Fruit fly (Drosophila melanogaster) whole organism, embryonic: Measurements from ENCODE around the gene Bcs1.

Source experiments
- Adf1 ChIP-seq: fragments of 200-800 bp; sonication (Bioruptor generic); IDR thresholded peaks from 2 replicates; pipeline ENCODE4 v1.3.6; 2022; ENCODE audit warnings: missing biosample characterization, missing genetic modification characterization
- CG12942 ChIP-seq: fragments of 200-800 bp; sonication (Bioruptor generic); optimal IDR thresholded peaks from 3 replicates; lab custom pipeline; 2016; ENCODE audit warnings: missing biosample characterization, missing genetic modification characterization
- CG13296 ChIP-seq: fragments of 200-800 bp; sonication (Bioruptor generic); optimal IDR thresholded peaks from 3 replicates; lab custom pipeline; 2018; ENCODE audit warnings: missing biosample characterization, mild to moderate bottlenecking, missing genetic modification characterization
- CG15269 ChIP-seq: fragments of 200-800 bp; sonication (Bioruptor generic); optimal IDR thresholded peaks from 2 replicates; lab custom pipeline; 2018; ENCODE audit warnings: missing biosample characterization, mild to moderate bottlenecking, missing genetic modification characterization, moderate library complexity
- CG1603 ChIP-seq: fragments of 200-800 bp; sonication (Bioruptor generic); optimal IDR thresholded peaks from 2 replicates; lab custom pipeline; 2019; ENCODE audit warnings: missing biosample characterization, mild to moderate bottlenecking, missing genetic modification characterization, moderate library complexity
- CG17361 ChIP-seq: fragments of 200-800 bp; sonication (Bioruptor generic); IDR thresholded peaks from 3 replicates; pipeline ENCODE4 v1.3.6; 2022; ENCODE audit warnings: missing biosample characterization, missing genetic modification characterization
- CG17385 ChIP-seq: fragments of 200-800 bp; sonication (Bioruptor generic); optimal IDR thresholded peaks from 3 replicates; lab custom pipeline; 2018; ENCODE audit warnings: missing biosample characterization, mild to moderate bottlenecking, missing genetic modification characterization
- CG17612 ChIP-seq: fragments of 200-800 bp; sonication (Bioruptor generic); IDR thresholded peaks from 2 replicates; pipeline ENCODE4 v1.3.6; 2022; ENCODE audit warnings: missing biosample characterization, missing genetic modification characterization
- CG17912 ChIP-seq: fragments of 200-800 bp; sonication (Bioruptor generic); optimal IDR thresholded peaks from 2 replicates; lab custom pipeline; 2018; ENCODE audit warnings: missing biosample characterization, mild to moderate bottlenecking, missing genetic modification characterization
- CG30020 ChIP-seq: fragments of 200-800 bp; optimal IDR thresholded peaks from 2 replicates; lab custom pipeline; 2019; ENCODE audit warnings: missing biosample characterization, mild to moderate bottlenecking, missing genetic modification characterization, moderate library complexity
- CG30403 ChIP-seq: fragments of 200-800 bp; sonication (Bioruptor generic); optimal IDR thresholded peaks from 3 replicates; lab custom pipeline; 2016; ENCODE audit warnings: missing biosample characterization, missing genetic modification characterization
- CG4404 ChIP-seq: fragments of 200-800 bp; sonication (Bioruptor generic); IDR thresholded peaks from 2 replicates; pipeline ENCODE4 v1.3.6; 2022; ENCODE audit warnings: missing biosample characterization, missing genetic modification characterization
- CG4617 ChIP-seq: fragments of 200-800 bp; sonication (Bioruptor generic); optimal IDR thresholded peaks from 3 replicates; lab custom pipeline; 2016; ENCODE audit warnings: missing biosample characterization, missing genetic modification characterization, borderline replicate concordance
- CG4707 ChIP-seq: fragments of 200-800 bp; sonication (Bioruptor generic); optimal IDR thresholded peaks from 2 replicates; lab custom pipeline; 2018; ENCODE audit warnings: missing biosample characterization, mild to moderate bottlenecking, missing genetic modification characterization, moderate library complexity
- CG6765 ChIP-seq: fragments of 200-800 bp; sonication (Bioruptor generic); optimal IDR thresholded peaks from 3 replicates; lab custom pipeline; 2017; ENCODE audit warnings: missing biosample characterization, mild to moderate bottlenecking, missing genetic modification characterization
- Chrac-16 ChIP-seq: fragments of 200-800 bp; sonication (Bioruptor generic); optimal IDR thresholded peaks from 3 replicates; lab custom pipeline; 2016; ENCODE audit warnings: missing biosample characterization, missing genetic modification characterization
- Dfd ChIP-seq, 2 experiments: fragments of >200 bp; optimal IDR thresholded peaks; 2 replicates each; lab custom pipeline; 2017; ENCODE audit warnings: missing biosample characterization in 2 of 2, missing genetic modification characterization in 2 of 2
- Dip3 ChIP-seq: fragments of 200-800 bp; sonication (Bioruptor generic); optimal IDR thresholded peaks from 3 replicates; lab custom pipeline; 2016; ENCODE audit warnings: missing biosample characterization, missing genetic modification characterization
- Dref ChIP-seq: fragments of 200-800 bp; sonication (Bioruptor generic); IDR thresholded peaks from 2 replicates; pipeline ENCODE4 v1.3.6; 2022; ENCODE audit warnings: missing biosample characterization, missing genetic modification characterization
- E2f2 ChIP-seq: fragments of 200-800 bp; sonication (Bioruptor generic); IDR thresholded peaks from 2 replicates; pipeline ENCODE4 v1.3.6; 2022; ENCODE audit warnings: missing biosample characterization, missing genetic modification characterization
- GATAe ChIP-seq: fragments of 200-800 bp; sonication (Bioruptor generic); conservative IDR thresholded peaks from 2 replicates; pipeline ENCODE4 v1.3.6; 2022; ENCODE audit warnings: missing biosample characterization, missing genetic modification characterization
- HmgZ ChIP-seq: fragments of 200-800 bp; sonication (Bioruptor generic); optimal IDR thresholded peaks from 2 replicates; lab custom pipeline; 2018; ENCODE audit warnings: missing biosample characterization, mild to moderate bottlenecking, missing genetic modification characterization
- Kr ChIP-seq: fragments of 200-800 bp; sonication (Bioruptor generic); optimal IDR thresholded peaks from 2 replicates; lab custom pipeline; 2017; ENCODE audit warnings: missing biosample characterization, mild to moderate bottlenecking, missing genetic modification characterization
- MESR4 ChIP-seq: fragments of 200-800 bp; sonication (Bioruptor generic); optimal IDR thresholded peaks from 2 replicates; lab custom pipeline; 2018; ENCODE audit warnings: missing biosample characterization, mild to moderate bottlenecking, missing genetic modification characterization, moderate library complexity
- Meics ChIP-seq: fragments of 200-800 bp; sonication (Bioruptor generic); optimal IDR thresholded peaks from 2 replicates; lab custom pipeline; 2017; ENCODE audit warnings: missing biosample characterization, mild to moderate bottlenecking, missing genetic modification characterization
- Rx ChIP-seq: fragments of 200-800 bp; sonication (Bioruptor generic); IDR thresholded peaks from 2 replicates; pipeline ENCODE4 v1.3.6; 2022; ENCODE audit warnings: missing biosample characterization, missing genetic modification characterization
- YL-1 ChIP-seq: fragments of 200-800 bp; sonication (Bioruptor generic); optimal IDR thresholded peaks from 3 replicates; lab custom pipeline; 2017; ENCODE audit warnings: missing biosample characterization, mild to moderate bottlenecking, missing genetic modification characterization
- al ChIP-seq: fragments of 200-800 bp; sonication (Bioruptor generic); IDR thresholded peaks from 2 replicates; pipeline ENCODE4 v1.3.6; 2022; ENCODE audit warnings: missing biosample characterization, missing genetic modification characterization
- cg ChIP-seq: fragments of 200-800 bp; sonication (Bioruptor generic); optimal IDR thresholded peaks from 3 replicates; lab custom pipeline; 2019; ENCODE audit warnings: missing biosample characterization, mild to moderate bottlenecking, missing genetic modification characterization, moderate library complexity
- chinmo ChIP-seq: fragments of 200-800 bp; sonication (Bioruptor generic); IDR thresholded peaks from 4 replicates; pipeline ENCODE4 v1.3.6; 2022; ENCODE audit warnings: missing biosample characterization, missing genetic modification characterization; ENCODE audit not compliant: partially characterized antibody
- croc ChIP-seq: fragments of 200-800 bp; sonication (Bioruptor generic); conservative IDR thresholded peaks from 3 replicates; pipeline ENCODE4 v1.3.6; 2022; ENCODE audit warnings: missing biosample characterization, missing genetic modification characterization
- dm ChIP-seq: fragments of 200-800 bp; sonication (Bioruptor generic); optimal IDR thresholded peaks from 3 replicates; lab custom pipeline; 2016; ENCODE audit warnings: missing biosample characterization, missing genetic modification characterization
- dmrt99B ChIP-seq: fragments of 200-800 bp; sonication (Bioruptor generic); optimal IDR thresholded peaks from 2 replicates; lab custom pipeline; 2018; ENCODE audit warnings: missing biosample characterization, mild to moderate bottlenecking, missing genetic modification characterization, moderate library complexity
- fd96Cb ChIP-seq: fragments of 200-800 bp; sonication (Bioruptor generic); optimal IDR thresholded peaks from 2 replicates; lab custom pipeline; 2018; ENCODE audit warnings: missing biosample characterization, mild to moderate bottlenecking, missing genetic modification characterization, moderate library complexity
- fru ChIP-seq: fragments of >200 bp; optimal IDR thresholded peaks from 2 replicates; lab custom pipeline; 2017
- gfzf ChIP-seq: fragments of 200-800 bp; sonication (Bioruptor generic); optimal IDR thresholded peaks from 2 replicates; lab custom pipeline; 2016; ENCODE audit warnings: missing biosample characterization, mild to moderate bottlenecking, missing genetic modification characterization, moderate library complexity
- gro ChIP-seq: fragments of 200-800 bp; sonication (Bioruptor generic); optimal IDR thresholded peaks from 2 replicates; lab custom pipeline; 2016; ENCODE audit warnings: missing biosample characterization, missing genetic modification characterization
- kni ChIP-seq: fragments of 200-800 bp; sonication (Bioruptor generic); optimal IDR thresholded peaks from 3 replicates; lab custom pipeline; 2017; ENCODE audit warnings: mild to moderate bottlenecking, missing biosample characterization, missing genetic modification reagents, missing genetic modification characterization
- nerfin-1 ChIP-seq: fragments of 200-800 bp; sonication (Bioruptor generic); optimal IDR thresholded peaks from 3 replicates; lab custom pipeline; 2019; ENCODE audit warnings: missing biosample characterization, mild to moderate bottlenecking, missing genetic modification characterization, moderate library complexity
- oc ChIP-seq: fragments of 200-800 bp; sonication (Bioruptor generic); optimal IDR thresholded peaks from 2 replicates; lab custom pipeline; 2018; ENCODE audit warnings: missing biosample characterization, mild to moderate bottlenecking, missing genetic modification characterization, moderate library complexity
- odd ChIP-seq: fragments of 200-800 bp; sonication (Bioruptor generic); optimal IDR thresholded peaks from 2 replicates; lab custom pipeline; 2017; ENCODE audit warnings: missing biosample characterization, mild to moderate bottlenecking, missing genetic modification characterization
- p53 ChIP-seq: fragments of 200-800 bp; sonication (Bioruptor generic); optimal IDR thresholded peaks from 2 replicates; lab custom pipeline; 2016; ENCODE audit warnings: missing biosample characterization, missing genetic modification characterization
- pnt ChIP-seq: fragments of 200-800 bp; sonication (Bioruptor generic); optimal IDR thresholded peaks from 3 replicates; lab custom pipeline; 2016; ENCODE audit warnings: missing biosample characterization, missing genetic modification characterization
- ranshi ChIP-seq: fragments of 200-800 bp; sonication (Bioruptor generic); IDR thresholded peaks from 2 replicates; pipeline ENCODE4 v1.3.6; 2022; ENCODE audit warnings: missing biosample characterization, missing genetic modification characterization
- row ChIP-seq: fragments of 200-800 bp; sonication (Bioruptor generic); IDR thresholded peaks from 3 replicates; pipeline ENCODE4 v1.3.6; 2022; ENCODE audit warnings: missing biosample characterization, missing genetic modification characterization
- sd ChIP-seq: fragments of 200-800 bp; sonication (Bioruptor generic); optimal IDR thresholded peaks from 3 replicates; lab custom pipeline; 2018; ENCODE audit warnings: missing biosample characterization, mild to moderate bottlenecking, missing genetic modification characterization, moderate library complexity
- so ChIP-seq: fragments of 200-800 bp; sonication (Bioruptor generic); IDR thresholded peaks from 3 replicates; pipeline ENCODE4 v1.3.6; 2022; ENCODE audit warnings: missing biosample characterization, missing genetic modification characterization
- stwl ChIP-seq: fragments of 200-800 bp; sonication (Bioruptor generic); optimal IDR thresholded peaks from 3 replicates; lab custom pipeline; 2018; ENCODE audit warnings: missing biosample characterization, mild to moderate bottlenecking, missing genetic modification characterization, moderate library complexity
- tup ChIP-seq: fragments of 200-800 bp; sonication (Bioruptor generic); optimal IDR thresholded peaks from 2 replicates; lab custom pipeline; 2016; ENCODE audit warnings: missing biosample characterization, mild to moderate bottlenecking, missing genetic modification characterization, moderate library complexity
- tx ChIP-seq: fragments of 200-800 bp; sonication (Bioruptor generic); optimal IDR thresholded peaks from 2 replicates; lab custom pipeline; 2016; ENCODE audit warnings: missing biosample characterization, missing genetic modification characterization
- zen2 ChIP-seq: fragments of 200-800 bp; sonication (Bioruptor generic); IDR thresholded peaks from 3 replicates; pipeline ENCODE4 v1.3.6; 2022; ENCODE audit warnings: missing biosample characterization, missing genetic modification characterization; ENCODE audit not compliant: partially characterized antibody
- zfh1 ChIP-seq: fragments of 200-800 bp; sonication (Bioruptor generic); IDR thresholded peaks from 3 replicates; pipeline ENCODE4 v1.3.6; 2022; ENCODE audit warnings: missing biosample characterization, missing genetic modification characterization

Bcs1 gene

DNA sequence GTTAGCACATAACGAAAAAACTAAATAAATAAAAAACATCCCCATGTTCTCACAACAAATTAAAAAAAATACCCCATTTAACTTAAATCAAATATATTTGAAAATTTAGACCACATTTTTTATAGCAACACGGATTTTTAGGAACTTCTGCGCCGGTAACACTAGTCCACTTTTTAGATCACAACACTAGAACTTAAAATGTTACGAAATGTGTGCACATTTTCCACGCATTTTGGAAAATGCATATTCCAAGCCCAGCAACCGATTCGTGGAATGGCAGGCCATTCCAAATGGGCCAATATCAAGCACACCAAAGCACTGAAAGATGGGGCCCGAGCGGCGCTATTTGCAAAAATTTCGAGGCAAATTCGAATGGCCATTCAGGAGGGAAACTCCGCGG lies 46.2 kb downstream of the Bcs1 start, which contains the start of gene CG4957 (continued):
- TF ChIP-seq Dip3 (no peak), kni (no peak), al (GFP tag; lab: Robert Waterston, UW) (no peak), CG4707 (GFP tag; lab: Kevin White, UChicago) (no peak), croc (GFP tag; lab: Robert Waterston, UW) (no peak), CG13296 (no peak), sd (peak; percentile 79), oc (tag; lab: Kevin White, UChicago) (no peak), chinmo (GFP tag; lab: Robert Waterston, UW) (0 out of 4 replicates have a peak, but pooled peaks have one; percentile 25), YL-1 (no peak), ranshi (GFP tag; lab: Robert Waterston, UW) (no peak), Adf1 (no peak)

dm6 chr2L:10269854-10270253 lies 47.4 kb downstream of the Bcs1 start, which contains the start of gene Mulk:
Gene Mulk (plus strand): TSS chr2L:10270051.
- TF ChIP-seq tup (GFP tag; lab: Kevin White, UChicago) (no peak), row (peak; percentile 14; the same call in 1 of the 3 replicates), cg (peak; percentile 72), Adf1 (no peak), CG4617 (GFP tag; lab: Kevin White, UChicago) (peak; percentile 5), E2f2 (GFP tag; lab: Robert Waterston, UW) (no peak), dmrt99B (tag; lab: Kevin White, UChicago) (no peak), MESR4 (peak; percentile 23), GATAe (no peak), CG17385 (GFP tag; lab: Kevin White, UChicago) (no peak), Meics (GFP tag; lab: Kevin White, UChicago) (no peak), CG30020 (tag; lab: Kevin White, UChicago) (peak; percentile 90), stwl (peak; percentile 36), HmgZ (tag; lab: Kevin White, UChicago) (peak; percentile 10), CG30403 (GFP tag; lab: Kevin White, UChicago) (no peak), p53 (no peak), Dref (GFP tag; lab: Robert Waterston, UW) (no peak), CG15269 (tag; lab: Kevin White, UChicago) (no peak), Chrac-16 (GFP tag; lab: Kevin White, UChicago) (no peak), Dfd (GFP tag; optimal IDR thresholded peaks at IDR 0.05; lab: Kevin White, UChicago) (no peak), fd96Cb (tag; lab: Kevin White, UChicago) (no peak), CG4404 (no peak), CG12942 (GFP tag; lab: Kevin White, UChicago) (no peak), CG6765 (no peak), odd (no peak), tx (GFP tag; lab: Kevin White, UChicago) (no peak), so (GFP tag; lab: Robert Waterston, UW) (no peak), CG17361 (GFP tag; lab: Robert Waterston, UW) (no peak), gro (GFP tag; lab: Kevin White, UChicago) (no peak), zen2 (GFP tag; lab: Robert Waterston, UW) (no peak), Rx (GFP tag; lab: Robert Waterston, UW) (no peak), nerfin-1 (tag; lab: Kevin White, UChicago) (no peak), dm (GFP tag; lab: Kevin White, UChicago) (peak; percentile 19), fru (no peak), gfzf (GFP tag; lab: Kevin White, UChicago) (peak; percentile 9), zfh1 (GFP tag; lab: Robert Waterston, UW) (no peak), CG17612 (GFP tag; lab: Robert Waterston, UW) (no peak), Kr (no peak), CG1603 (tag; lab: Kevin White, UChicago) (peak; percentile 95), CG17912 (GFP tag; lab: Kevin White, UChicago) (no peak), pnt (GFP tag; lab: Kevin White, UChicago) (no peak)
